Worm (Caenorhabditis elegans) whole organism, L1 larva: ENCODE data around the gene sago-1.

ENCODE experiments used
- C04F5.9 ChIP-seq: sonication (generic microtip); optimal IDR thresholded peaks from 2 replicates; lab custom pipeline; 2016; ENCODE audit warnings: missing genetic modification characterization, missing compliant biosample characterization
- C16A3.4 ChIP-seq: fragments of 150-350 bp; optimal IDR thresholded peaks from 2 replicates; lab custom pipeline; 2014; ENCODE audit warnings: missing biosample characterization, missing genetic modification characterization
- aly-2 ChIP-seq: fragments of 150-350 bp; optimal IDR thresholded peaks from 2 replicates; lab custom pipeline; 2014; ENCODE audit warnings: missing biosample characterization, missing genetic modification characterization
- ama-1 ChIP-seq: fragments of 150-350 bp; optimal IDR thresholded peaks from 2 replicates; lab custom pipeline; 2014
- blmp-1 ChIP-seq: fragments of 150-350 bp; optimal IDR thresholded peaks from 2 replicates; lab custom pipeline; 2014; ENCODE audit warnings: missing biosample characterization, missing genetic modification characterization
- ceh-63 ChIP-seq: fragments of 200-800 bp; sonication (Bioruptor generic); optimal IDR thresholded peaks from 2 replicates; lab custom pipeline; 2018; ENCODE audit warnings: mild to moderate bottlenecking, missing genetic modification characterization, missing compliant biosample characterization
- ceh-8 ChIP-seq: fragments of 200-800 bp; sonication (Bioruptor generic); optimal IDR thresholded peaks from 2 replicates; lab custom pipeline; 2018; ENCODE audit warnings: mild to moderate bottlenecking, missing genetic modification characterization, moderate library complexity, missing compliant biosample characterization
- ceh-82 ChIP-seq, 3 experiments: fragments of 150-350 bp in 1 of 3; sonication (generic microtip) in 2 of 3; optimal IDR thresholded peaks; 2 replicates each; lab custom pipeline; 2014 to 2017; ENCODE audit warnings: missing biosample characterization in 3 of 3, missing genetic modification characterization in 3 of 3
- dpl-1 ChIP-seq, 3 experiments: fragments of 150-350 bp in 2 of 3; sonication (generic microtip) in 1 of 3; optimal IDR thresholded peaks; 2 replicates each; lab custom pipeline; 2014 to 2017; ENCODE audit warnings: missing biosample characterization in 3 of 3, missing genetic modification characterization in 3 of 3, missing genetic modification reagents in 3 of 3
- dsc-1 ChIP-seq: sonication (generic microtip); optimal IDR thresholded peaks from 2 replicates; lab custom pipeline; 2016; ENCODE audit warnings: mild to moderate bottlenecking, missing genetic modification characterization, missing compliant biosample characterization
- efl-1 ChIP-seq, 4 experiments: fragments of 150-350 bp; optimal IDR thresholded peaks in 3 of 4; peaks in 1 of 4; 1 replicate in 1 of 4; 2 replicates in 3 of 4; lab custom pipeline; 2014; ENCODE audit warnings: missing biosample characterization in 2 of 4, missing genetic modification characterization in 2 of 4, missing genetic modification reagents in 2 of 4
- elt-2 ChIP-seq: sonication (generic microtip); optimal IDR thresholded peaks from 2 replicates; lab custom pipeline; 2016; ENCODE audit warnings: missing genetic modification characterization, mild to moderate bottlenecking, inconsistent platforms, missing compliant biosample characterization, missing genetic modification reagents
- elt-3 ChIP-seq, 6 experiments: fragments of 150-350 bp in 1 of 6; sonication (generic microtip); optimal IDR thresholded peaks; 2 replicates each; lab custom pipeline; 2017 to 2018; ENCODE audit warnings: missing biosample characterization in 6 of 6, missing genetic modification characterization in 6 of 6, inconsistent platforms in 1 of 6
- ets-5 ChIP-seq: fragments of 200-800 bp; sonication (Bioruptor generic); IDR thresholded peaks from 2 replicates; pipeline ENCODE4 v1.3.6; 2022; ENCODE audit warnings: missing genetic modification characterization, missing compliant biosample characterization
- fos-1 ChIP-seq: fragments of 150-350 bp; optimal IDR thresholded peaks from 2 replicates; lab custom pipeline; 2014; ENCODE audit warnings: missing biosample characterization, missing genetic modification characterization
- grh-1 ChIP-seq: fragments of 200-800 bp; sonication (Bioruptor generic); IDR thresholded peaks from 2 replicates; pipeline ENCODE4 v1.3.6; 2022; ENCODE audit warnings: missing genetic modification reagents, missing genetic modification characterization, missing compliant biosample characterization
- hpl-2 ChIP-seq: fragments of 150-350 bp; optimal IDR thresholded peaks from 2 replicates; lab custom pipeline; 2014; ENCODE audit warnings: missing biosample characterization, missing genetic modification reagents, missing genetic modification characterization
- irx-1 ChIP-seq: sonication (generic microtip); optimal IDR thresholded peaks from 2 replicates; lab custom pipeline; 2016; ENCODE audit warnings: missing genetic modification characterization, missing compliant biosample characterization
- lin-14 ChIP-seq: fragments of 200-800 bp; sonication (Bioruptor generic); optimal IDR thresholded peaks from 2 replicates; lab custom pipeline; 2018; ENCODE audit warnings: mild to moderate bottlenecking, missing genetic modification characterization, moderate library complexity, missing compliant biosample characterization
- mdl-1 ChIP-seq, 2 experiments: fragments of 150-350 bp; optimal IDR thresholded peaks; 2 replicates each; lab custom pipeline; 2014 to 2017; ENCODE audit warnings: missing biosample characterization in 2 of 2, missing genetic modification characterization in 2 of 2, inconsistent platforms in 1 of 2
- mep-1 ChIP-seq: fragments of 150-350 bp; optimal IDR thresholded peaks from 2 replicates; lab custom pipeline; 2014; ENCODE audit warnings: missing biosample characterization, missing genetic modification characterization
- nhr-237 ChIP-seq: fragments of 150-350 bp; optimal IDR thresholded peaks from 2 replicates; lab custom pipeline; 2014; ENCODE audit warnings: missing biosample characterization, missing genetic modification characterization
- nhr-77 ChIP-seq: fragments of 150-350 bp; optimal IDR thresholded peaks from 2 replicates; lab custom pipeline; 2014; ENCODE audit warnings: missing biosample characterization, missing genetic modification characterization
- pax-3 ChIP-seq: fragments of 200-800 bp; sonication (Bioruptor generic); optimal IDR thresholded peaks from 2 replicates; lab custom pipeline; 2018; ENCODE audit warnings: mild to moderate bottlenecking, missing genetic modification characterization, moderate library complexity, missing compliant biosample characterization
- rnt-1 ChIP-seq: sonication (generic microtip); optimal IDR thresholded peaks from 2 replicates; lab custom pipeline; 2016; ENCODE audit warnings: mild to moderate bottlenecking, missing genetic modification characterization, moderate library complexity, missing compliant biosample characterization
- sox-4 ChIP-seq: sonication (generic microtip); optimal IDR thresholded peaks from 2 replicates; lab custom pipeline; 2016; ENCODE audit warnings: missing genetic modification characterization, missing compliant biosample characterization
- unc-130 ChIP-seq: fragments of 150-350 bp; optimal IDR thresholded peaks from 2 replicates; lab custom pipeline; 2017; ENCODE audit warnings: missing biosample characterization, missing genetic modification characterization, inconsistent platforms
- unc-30 ChIP-seq: sonication (generic microtip); optimal IDR thresholded peaks from 2 replicates; lab custom pipeline; 2017; ENCODE audit warnings: missing biosample characterization, missing genetic modification characterization
- unc-98 ChIP-seq: fragments of 200-800 bp; sonication (Bioruptor generic); IDR thresholded peaks from 2 replicates; pipeline ENCODE4 v1.3.6; 2022; ENCODE audit warnings: missing genetic modification characterization, missing compliant biosample characterization
- xbp-1 ChIP-seq: sonication (generic microtip); optimal IDR thresholded peaks from 2 replicates; lab custom pipeline; 2016; ENCODE audit warnings: missing genetic modification characterization, missing compliant biosample characterization
- zip-4 ChIP-seq: fragments of 200-800 bp; sonication (Bioruptor generic); optimal IDR thresholded peaks from 2 replicates; lab custom pipeline; 2018; ENCODE audit warnings: mild to moderate bottlenecking, missing genetic modification characterization, moderate library complexity, missing compliant biosample characterization

Gene sago-1

DNA sequence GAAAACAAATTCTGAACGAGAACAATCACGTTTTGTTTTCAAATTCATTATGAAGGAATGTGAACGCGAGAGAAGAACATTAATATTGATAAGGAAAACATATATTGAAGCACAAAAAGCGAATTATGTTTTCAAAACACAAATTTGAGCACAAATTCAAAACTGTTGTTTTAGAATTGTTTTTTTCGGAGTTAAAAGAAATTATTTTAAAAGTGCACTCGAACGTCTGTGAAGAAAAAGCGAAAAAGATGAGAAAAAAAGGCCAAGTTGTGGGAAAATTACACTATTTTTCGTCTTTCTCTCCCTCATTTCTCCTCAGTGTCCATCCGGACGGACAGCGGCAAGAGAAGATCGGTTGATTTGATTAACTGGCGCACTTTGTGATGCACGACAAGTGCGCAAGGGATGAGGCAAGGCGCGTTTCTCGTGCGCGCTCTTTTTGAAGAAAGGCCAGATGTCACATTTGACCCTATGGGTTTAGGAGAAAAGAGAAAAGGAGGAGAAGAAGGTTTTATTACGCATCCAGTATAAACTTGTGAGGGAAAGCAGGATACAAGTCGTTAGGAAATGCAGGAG is 36.2 kb upstream of the sago-1 start, which contains the start of gene mrck-1 (continued):
- TF ChIP-seq efl-1 (optimal IDR thresholded peaks at IDR 0.05; lab: Kevin White, UChicago) (peak; percentile 87 to 88), efl-1 (GFP tag; optimal IDR thresholded peaks at IDR 0.05 in 1 of 2; lab: Kevin White, UChicago) (peak; percentile 78 to 98), dsc-1 (tag; lab: Kevin White, UChicago) (peak; percentile 99), ama-1 (lab: Kevin White, UChicago) (peak; percentile 76), pax-3 (tag; lab: Kevin White, UChicago) (peak; percentile 25), mdl-1 (tag; optimal IDR thresholded peaks at IDR 0.05; lab: Kevin White, UChicago) (peak; percentile 12 to 87), sox-4 (tag; lab: Kevin White, UChicago) (peak; percentile 64), hpl-2 (GFP tag; lab: Kevin White, UChicago) (peak; percentile 30), nhr-237 (tag; lab: Kevin White, UChicago) (peak; percentile 21), mep-1 (tag; lab: Kevin White, UChicago) (peak; percentile 98), ceh-63 (GFP tag; lab: Kevin White, UChicago) (peak; percentile 20)

DNA sequence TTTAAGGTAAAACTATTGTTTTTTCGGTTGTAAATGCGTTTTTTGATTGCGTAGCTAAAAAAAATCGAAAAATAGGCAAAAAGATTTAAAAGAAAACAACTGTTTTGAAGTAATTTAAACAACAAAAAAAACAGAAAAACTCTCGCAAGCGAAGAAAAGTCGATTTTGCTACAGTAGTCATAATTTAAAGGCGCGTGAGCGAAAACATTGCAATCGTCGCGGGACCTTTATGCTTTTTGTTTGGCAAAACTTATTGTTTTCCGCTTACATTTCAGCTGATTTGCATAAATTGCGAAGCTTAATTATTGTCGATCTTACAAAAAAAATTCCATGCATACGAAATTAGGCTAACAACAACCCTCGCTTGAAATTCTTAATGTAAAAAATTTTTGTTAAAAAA is 35.6 kb upstream of the sago-1 start:
- TF ChIP-seq grh-1, result no peak
- no peak for TF ChIP-seq ceh-63 (GFP tag; lab: Kevin White, UChicago)
- no peak for TF ChIP-seq nhr-237 (tag; lab: Kevin White, UChicago)
- no peak for TF ChIP-seq dpl-1 (GFP tag; optimal IDR thresholded peaks at IDR 0.05; lab: Kevin White, UChicago)
- TF ChIP-seq elt-3 (tag; optimal IDR thresholded peaks at IDR 0.05; lab: Kevin White, UChicago), result no peak
- no peak for TF ChIP-seq unc-30 (tag; lab: Kevin White, UChicago)
- no peak for TF ChIP-seq ceh-8 (GFP tag; lab: Kevin White, UChicago)
- TF ChIP-seq ceh-82 (tag; optimal IDR thresholded peaks at IDR 0.05; lab: Kevin White, UChicago), result no peak

DNA sequence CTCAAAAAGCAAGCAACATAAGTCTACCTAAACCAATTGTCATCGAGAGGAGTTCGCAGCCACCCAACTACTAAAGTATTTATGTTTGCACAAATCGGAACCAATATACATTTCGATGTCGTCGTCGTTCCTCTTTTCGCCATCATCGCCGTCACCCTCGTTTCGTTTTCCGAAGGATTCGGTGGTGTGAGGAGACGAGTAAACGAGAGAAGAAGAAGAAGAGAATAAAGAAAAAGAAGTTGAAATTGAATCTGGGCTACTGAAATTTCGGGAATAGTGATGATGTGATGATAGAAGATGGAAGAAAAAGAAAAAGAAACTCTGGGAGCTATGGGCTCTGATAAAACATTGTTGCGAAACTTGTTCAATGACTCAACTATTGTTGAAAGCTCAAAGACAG is 35.0 kb upstream of the sago-1 start:
- TF ChIP-seq fos-1 (no peak), lin-14 (GFP tag; lab: Kevin White, UChicago) (peak; percentile 23)
- TF ChIP-seq, all 84 proteins: peak for 1

DNA sequence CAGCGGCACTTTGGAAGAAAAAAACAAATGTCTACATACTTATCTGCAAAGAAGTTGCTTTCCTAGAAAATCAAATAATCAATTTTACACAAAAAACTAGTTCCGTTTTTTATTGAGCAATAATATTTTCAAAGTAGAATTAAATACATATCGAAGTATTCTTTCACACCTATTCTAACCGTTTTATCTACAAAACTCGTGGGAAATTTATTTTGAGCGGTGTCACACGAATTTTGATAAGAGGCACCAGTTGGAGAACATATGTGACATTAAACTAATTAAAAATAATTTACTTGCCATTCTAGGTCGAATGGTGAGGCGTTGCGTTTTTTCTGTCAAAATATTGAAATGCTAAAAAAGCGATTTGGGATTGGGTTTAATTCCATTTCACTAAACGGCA is 34.6 kb upstream of the sago-1 start:
- TF ChIP-seq C16A3.4 (tag; lab: Kevin White, UChicago) (no peak), elt-2 (peak; percentile 47)

DNA sequence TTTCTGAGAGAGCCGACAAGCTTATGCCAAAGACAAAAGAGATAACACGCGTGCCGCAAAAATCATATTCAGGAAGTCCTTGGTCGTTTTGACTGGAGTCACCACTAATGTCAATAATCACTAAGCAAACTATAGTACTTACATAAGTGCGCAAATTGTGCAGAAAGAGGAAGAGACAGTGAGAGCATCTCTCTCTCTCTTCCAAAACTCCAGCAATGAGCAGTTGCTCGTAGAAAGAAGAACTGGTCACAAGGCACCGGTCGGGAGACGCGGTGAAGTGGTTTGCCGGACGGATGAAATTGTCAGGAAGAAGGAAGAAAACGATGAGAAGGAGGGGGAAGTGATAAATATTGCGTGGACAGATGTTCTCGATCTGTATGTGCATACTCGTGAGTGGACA is 33.5 kb upstream of the sago-1 start:
- no peak for TF ChIP-seq efl-1 (optimal IDR thresholded peaks at IDR 0.05; lab: Kevin White, UChicago)
- TF ChIP-seq efl-1 (GFP tag; optimal IDR thresholded peaks at IDR 0.05 in 1 of 2; lab: Kevin White, UChicago), result peak in 1 of 2 experiments; percentile 83
- peak; percentile 3 for TF ChIP-seq mep-1 (tag; lab: Kevin White, UChicago)
- TF ChIP-seq blmp-1 (tag; lab: Kevin White, UChicago), result no peak
- TF ChIP-seq lin-14 (GFP tag; lab: Kevin White, UChicago), result peak; percentile 41
- TF ChIP-seq rnt-1, result peak; percentile 32

DNA sequence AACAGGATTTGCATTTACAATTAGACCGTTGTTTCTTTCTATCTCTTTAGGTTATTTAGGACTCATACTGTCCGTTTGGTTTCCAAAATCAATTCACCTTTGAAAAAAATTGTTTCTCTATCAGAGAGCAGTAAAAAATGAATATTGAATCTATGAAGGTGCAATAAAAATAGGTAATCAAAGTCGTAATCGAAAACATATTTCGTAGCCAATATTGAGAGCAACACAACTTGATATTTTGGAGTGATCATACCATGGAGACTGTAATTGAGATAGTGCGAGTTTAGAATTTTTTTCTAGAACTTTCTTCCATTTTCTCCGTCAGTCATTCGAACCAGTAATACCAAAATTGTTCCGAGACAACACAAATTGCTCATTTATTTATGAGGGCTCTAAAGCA is 33.0 kb upstream of the sago-1 start, which contains the start of gene F31F7.2:
TSS of gene F31F7.2 (plus strand) at position 301 of the 400 bp plus-strand sequence.
- TF ChIP-seq elt-3 (tag; optimal IDR thresholded peaks at IDR 0.05; lab: Kevin White, UChicago) (no peak), C04F5.9 (tag; lab: Kevin White, UChicago) (no peak), zip-4 (GFP tag; lab: Kevin White, UChicago) (no peak), nhr-77 (no peak), aly-2 (tag; lab: Kevin White, UChicago) (no peak), irx-1 (no peak), unc-98 (no peak), unc-30 (tag; lab: Kevin White, UChicago) (no peak), fos-1 (no peak), unc-130 (no peak), C16A3.4 (tag; lab: Kevin White, UChicago) (no peak), xbp-1 (tag; lab: Kevin White, UChicago) (no peak), ets-5 (GFP tag; lab: Robert Waterston, UW) (no peak)
